Worm (Caenorhabditis elegans): Measurements from ENCODE around the gene scvp-1.
A peak's percentile ranks its signal among the peaks of the same experiment; 100 is the strongest.

ce11 chrV:10915922-10916321, 15.2 kb downstream of the scvp-1 start:
- no peak for TF ChIP-seq nhr-28 (tag; optimal IDR thresholded peaks at IDR 0.05)
- TF ChIP-seq nhr-237 (tag; optimal IDR thresholded peaks at IDR 0.05): no peak
- no peak for TF ChIP-seq lsy-2 (tag; optimal IDR thresholded peaks at IDR 0.05)
- TF ChIP-seq elt-3 (tag; optimal IDR thresholded peaks at IDR 0.05): no peak
- TF ChIP-seq unc-62 (GFP tag; optimal IDR thresholded peaks at IDR 0.05): peak; percentile 81
